Worm (Caenorhabditis elegans) whole organism, mixed stage, embryonic: ENCODE measurements around the gene F54F2.7.

ENCODE experiments used
- lsy-2 ChIP-seq: fragments of 150-350 bp; optimal IDR thresholded peaks from 2 replicates; lab custom pipeline; 2014; ENCODE audit warnings: missing biosample characterization, missing genetic modification characterization
- pha-4 ChIP-seq: fragments of 150-350 bp; optimal IDR thresholded peaks from 2 replicates; lab custom pipeline; 2018; ENCODE audit warnings: missing biosample characterization, missing genetic modification reagents, missing genetic modification characterization
- snpc-4 ChIP-seq: fragments of 150-350 bp; optimal IDR thresholded peaks from 2 replicates; lab custom pipeline; 2014; ENCODE audit warnings: missing biosample characterization, missing genetic modification characterization
- unc-120 ChIP-seq: sonication (generic microtip); optimal IDR thresholded peaks from 2 replicates; lab custom pipeline; 2017; ENCODE audit warnings: missing genetic modification characterization, missing compliant biosample characterization; ENCODE audit not compliant: poor library complexity, severe bottlenecking
- unc-39 ChIP-seq: fragments of 150-350 bp; optimal IDR thresholded peaks from 2 replicates; lab custom pipeline; 2014; ENCODE audit warnings: missing biosample characterization, missing genetic modification characterization

DNA sequence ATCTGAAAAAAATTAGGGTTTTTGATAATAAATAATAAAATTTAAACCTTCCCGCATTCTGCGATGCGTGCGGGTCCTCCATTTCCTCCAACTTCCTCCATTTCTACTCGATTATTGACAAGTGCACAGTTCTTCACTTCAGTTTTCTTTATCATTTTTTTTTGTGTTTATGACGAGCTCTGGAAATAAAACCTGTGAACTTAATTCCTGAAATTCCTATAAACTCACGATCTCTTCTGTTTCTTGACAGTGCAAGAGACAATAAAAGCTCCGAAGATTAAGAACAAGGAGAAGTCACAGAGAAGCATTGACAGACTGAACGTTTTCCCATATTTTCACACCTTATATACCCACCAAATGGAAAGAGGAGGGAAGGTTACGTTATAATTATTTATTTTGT, 35.3 kb downstream of the F54F2.7 start, which contains the start of gene K02D10.3:
- TF ChIP-seq unc-39, result no peak
- no peak for TF ChIP-seq unc-120 (tag; lab: Kevin White, UChicago)
- TF ChIP-seq lsy-2 (tag; lab: Kevin White, UChicago), result no peak
- no peak for TF ChIP-seq pha-4
- no peak for TF ChIP-seq snpc-4 (tag; lab: Kevin White, UChicago)
